Worm (Caenorhabditis elegans) whole organism, L2 larva: ENCODE results near the gene Y50E8A.6.

Source experiments
- C34F6.9 ChIP-seq: fragments of 150-350 bp; optimal IDR thresholded peaks from 2 replicates; lab custom pipeline; 2014; ENCODE audit warnings: missing biosample characterization, missing genetic modification characterization
- R02D3.7 ChIP-seq: fragments of 150-350 bp; optimal IDR thresholded peaks from 2 replicates; lab custom pipeline; 2014; ENCODE audit warnings: missing biosample characterization, missing genetic modification characterization
- aly-2 ChIP-seq: fragments of 150-350 bp; optimal IDR thresholded peaks from 2 replicates; lab custom pipeline; 2014; ENCODE audit warnings: missing biosample characterization, missing genetic modification characterization
- elt-1 ChIP-seq: fragments of 150-350 bp; optimal IDR thresholded peaks from 2 replicates; lab custom pipeline; 2014; ENCODE audit warnings: missing biosample characterization, missing genetic modification characterization
- mab-5 ChIP-seq: fragments of 150-350 bp; optimal IDR thresholded peaks from 2 replicates; lab custom pipeline; 2014; ENCODE audit warnings: missing biosample characterization, missing genetic modification characterization
- nhr-11 ChIP-seq: fragments of 150-350 bp; optimal IDR thresholded peaks from 2 replicates; lab custom pipeline; 2014; ENCODE audit warnings: missing biosample characterization, missing genetic modification characterization
- nhr-237 ChIP-seq: fragments of 150-350 bp; optimal IDR thresholded peaks from 2 replicates; lab custom pipeline; 2014; ENCODE audit warnings: missing biosample characterization, missing genetic modification characterization
- sma-3 ChIP-seq: sonication (generic microtip); optimal IDR thresholded peaks from 2 replicates; lab custom pipeline; 2016; ENCODE audit warnings: missing genetic modification reagents, missing genetic modification characterization, missing compliant biosample characterization
- snpc-4 ChIP-seq: fragments of 150-350 bp; optimal IDR thresholded peaks from 2 replicates; lab custom pipeline; 2014; ENCODE audit warnings: missing biosample characterization, missing genetic modification characterization
- ztf-11 ChIP-seq: sonication (generic microtip); optimal IDR thresholded peaks from 2 replicates; lab custom pipeline; 2017; ENCODE audit warnings: missing biosample characterization, missing genetic modification characterization

DNA sequence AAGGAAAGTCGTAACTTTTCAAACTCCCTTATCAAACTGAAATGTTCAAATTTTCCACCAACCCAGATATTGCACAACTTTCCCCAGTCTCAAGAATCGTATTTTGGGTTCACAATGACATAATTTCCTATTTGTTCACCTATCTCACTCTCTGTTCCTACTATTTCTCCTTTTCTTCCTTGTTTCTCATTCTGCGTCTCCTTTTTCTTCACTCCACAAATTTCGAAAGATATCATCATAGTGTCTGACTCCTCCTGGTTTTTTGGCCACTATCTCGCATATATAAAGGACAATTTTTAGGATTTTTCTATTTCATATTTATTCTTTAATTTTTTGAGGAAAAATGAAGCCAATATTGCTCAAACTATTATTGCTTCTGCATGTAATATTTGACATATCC is 31.9 kb upstream of the Y50E8A.6 start, which contains the start of gene haf-7:
- no peak for TF ChIP-seq mab-5
- TF ChIP-seq aly-2 (tag; lab: Kevin White, UChicago) = no peak
- TF ChIP-seq C34F6.9 (tag; lab: Kevin White, UChicago) = peak; percentile 69
- no peak for TF ChIP-seq ztf-11 (tag; lab: Kevin White, UChicago)
- no peak for TF ChIP-seq nhr-11 (tag; lab: Kevin White, UChicago)
- no peak for TF ChIP-seq snpc-4 (tag; lab: Kevin White, UChicago)
- TF ChIP-seq sma-3 (GFP tag; lab: Kevin White, UChicago) = no peak
- no peak for TF ChIP-seq R02D3.7
- no peak for TF ChIP-seq elt-1 (tag; lab: Kevin White, UChicago)
- no peak for TF ChIP-seq nhr-237 (tag; lab: Kevin White, UChicago)
